Worm (Caenorhabditis elegans): ENCODE measurements around the gene inpp-5K.

The inpp-5K gene

ce11 chrIII:8121923-8122322 is 39.2 kb downstream of the inpp-5K start:
- TF ChIP-seq nhr-23 (tag; optimal IDR thresholded peaks at IDR 0.05) (no peak), lin-11 (tag; optimal IDR thresholded peaks at IDR 0.05) (peak; percentile 12), nhr-21 (tag; optimal IDR thresholded peaks at IDR 0.05) (peak; percentile 63), lsy-2 (tag; optimal IDR thresholded peaks at IDR 0.05) (peak in 1 of 2 experiments; percentile 55)

ce11 chrIII:8121132-8121531 is 40.0 kb downstream of the inpp-5K start, which contains the start of gene gei-8:
Gene gei-8 (minus strand): TSS chrIII:8121232.
- TF ChIP-seq mab-5 (tag; optimal IDR thresholded peaks at IDR 0.05) = no peak
- no peak for TF ChIP-seq snpc-4 (tag; optimal IDR thresholded peaks at IDR 0.05)
- TF ChIP-seq gmeb-1 (tag; optimal IDR thresholded peaks at IDR 0.05) = no peak
- no peak for TF ChIP-seq elt-3 (tag; optimal IDR thresholded peaks at IDR 0.05)
- no peak for TF ChIP-seq skn-1 (tag; optimal IDR thresholded peaks at IDR 0.05)
- TF ChIP-seq lsy-2 (tag; optimal IDR thresholded peaks at IDR 0.05) = no peak

DNA sequence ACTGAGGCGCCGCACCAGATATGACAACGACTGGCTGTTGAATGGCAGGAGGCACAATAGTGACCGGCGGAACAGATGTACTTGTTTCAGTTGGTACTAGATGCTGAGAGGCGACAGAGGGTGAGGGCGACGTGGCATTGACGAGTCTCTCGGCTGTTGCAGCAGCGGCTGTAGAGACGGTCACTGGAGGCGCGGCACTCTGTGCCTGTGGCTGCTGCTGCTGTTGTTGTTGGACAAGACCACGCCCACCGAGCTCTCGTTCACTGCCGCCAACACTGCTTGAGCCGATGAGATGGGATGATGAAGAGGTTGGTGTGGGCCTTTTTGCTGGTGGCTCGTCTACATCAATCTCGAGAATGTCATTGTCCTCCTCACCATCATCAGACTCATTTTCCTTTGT is 44.0 kb downstream of the inpp-5K start:
- no peak for TF ChIP-seq dmd-4 (tag; optimal IDR thresholded peaks at IDR 0.05)
- no peak for TF ChIP-seq nhr-25 (tag; optimal IDR thresholded peaks at IDR 0.05)
- no peak for TF ChIP-seq lin-13 (GFP tag; optimal IDR thresholded peaks at IDR 0.05)
- TF ChIP-seq F13H6.1 (tag; optimal IDR thresholded peaks at IDR 0.05) = no peak
- TF ChIP-seq nhr-77 (tag; optimal IDR thresholded peaks at IDR 0.05) = no peak
- TF ChIP-seq nhr-6 (tag; optimal IDR thresholded peaks at IDR 0.05) = no peak
- no peak for TF ChIP-seq sma-9 (GFP tag; optimal IDR thresholded peaks at IDR 0.05)
- no peak for TF ChIP-seq sma-9 (tag; optimal IDR thresholded peaks at IDR 0.05)
- TF ChIP-seq nhr-237 (tag; optimal IDR thresholded peaks at IDR 0.05) = no peak
- no peak for TF ChIP-seq mdl-1 (tag; optimal IDR thresholded peaks at IDR 0.05)
- no peak for TF ChIP-seq ceh-16 (tag; optimal IDR thresholded peaks at IDR 0.05)
- TF ChIP-seq aly-2 (tag; optimal IDR thresholded peaks at IDR 0.05) = no peak
- TF ChIP-seq nhr-12 (tag; optimal IDR thresholded peaks at IDR 0.05) = no peak
- no peak for TF ChIP-seq ztf-1 (GFP tag; conservative IDR thresholded peaks at IDR 0.05)
- no peak for TF ChIP-seq lin-39 (tag; optimal IDR thresholded peaks at IDR 0.05)
- no peak for TF ChIP-seq gmeb-1 (tag; optimal IDR thresholded peaks at IDR 0.05)
- no peak for TF ChIP-seq snpc-4 (tag; optimal IDR thresholded peaks at IDR 0.05)

- TF ChIP-seq nhr-12 (tag; optimal IDR thresholded peaks at IDR 0.05) (no peak), nhr-6 (tag; optimal IDR thresholded peaks at IDR 0.05) (no peak), nhr-23 (tag; optimal IDR thresholded peaks at IDR 0.05) (no peak), nhr-11 (tag; optimal IDR thresholded peaks at IDR 0.05) (no peak)
Measured at ce11 chrIII:8115877-8116276, 45.3 kb downstream of the inpp-5K start.

- TF ChIP-seq Y55F3AM.14 (GFP tag; optimal IDR thresholded peaks at IDR 0.05) (no peak), elt-1 (tag; optimal IDR thresholded peaks at IDR 0.05) (no peak), mbf-1 (tag; optimal IDR thresholded peaks at IDR 0.05) (no peak)
Measured at ce11 chrIII:8111347-8111746, 49.8 kb downstream of the inpp-5K start.

DNA sequence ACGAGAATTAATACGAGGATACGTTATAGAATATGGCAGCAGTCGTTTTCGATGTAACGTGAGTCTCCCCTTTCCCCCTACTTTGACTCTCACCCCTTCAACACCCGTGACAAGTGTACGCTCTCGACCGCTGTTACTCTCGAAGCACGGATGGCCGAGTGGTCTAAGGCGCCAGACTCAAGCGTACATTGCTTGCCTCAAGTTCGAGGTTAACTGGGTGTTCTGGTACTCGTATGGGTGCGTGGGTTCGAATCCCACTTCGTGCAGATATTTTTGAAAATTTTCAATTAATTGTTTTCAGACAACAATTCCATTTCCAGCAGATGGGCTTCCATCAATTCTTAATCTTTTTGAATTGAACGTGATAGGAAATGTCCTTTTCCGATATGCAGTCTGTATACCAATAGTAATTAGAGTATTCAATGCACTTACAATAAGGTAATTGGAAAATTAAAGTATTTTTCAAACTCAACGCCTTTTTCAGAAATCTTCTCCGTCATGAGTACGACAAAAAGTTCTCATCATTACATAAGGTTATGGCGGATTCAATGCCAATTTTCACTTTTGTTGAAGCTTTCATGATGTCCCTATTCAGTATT is 51.6 kb downstream of the inpp-5K start:
- TF ChIP-seq elt-3 (tag; optimal IDR thresholded peaks at IDR 0.05) (no peak), mdl-1 (tag; optimal IDR thresholded peaks at IDR 0.05) (no peak), nhr-237 (tag; optimal IDR thresholded peaks at IDR 0.05) (no peak), aly-2 (tag; optimal IDR thresholded peaks at IDR 0.05) (no peak), lin-11 (tag; optimal IDR thresholded peaks at IDR 0.05) (peak; percentile 59), mab-5 (tag; optimal IDR thresholded peaks at IDR 0.05) (no peak), ztf-1 (GFP tag; conservative IDR thresholded peaks at IDR 0.05) (no peak), nhr-23 (tag; optimal IDR thresholded peaks at IDR 0.05) (no peak), skn-1 (tag; optimal IDR thresholded peaks at IDR 0.05) (no peak), snpc-4 (tag; optimal IDR thresholded peaks at IDR 0.05) (peak; percentile 0), ceh-82 (tag; optimal IDR thresholded peaks at IDR 0.05) (no peak), lin-13 (GFP tag; optimal IDR thresholded peaks at IDR 0.05) (peak; percentile 70), blmp-1 (tag; optimal IDR thresholded peaks at IDR 0.05; ENCODE audit: insufficient read depth) (no peak), crh-2 (tag; optimal IDR thresholded peaks at IDR 0.05) (peak; percentile 51), C34F6.9 (tag; optimal IDR thresholded peaks at IDR 0.05) (peak; percentile 75), sma-9 (GFP tag; optimal IDR thresholded peaks at IDR 0.05) (peak; percentile 66), sma-9 (tag; optimal IDR thresholded peaks at IDR 0.05) (no peak), F13H6.1 (tag; optimal IDR thresholded peaks at IDR 0.05) (peak; percentile 63), R02D3.7 (tag; optimal IDR thresholded peaks at IDR 0.05) (no peak), nhr-11 (tag; optimal IDR thresholded peaks at IDR 0.05) (no peak), ceh-16 (tag; optimal IDR thresholded peaks at IDR 0.05) (peak; percentile 8), nhr-129 (tag; optimal IDR thresholded peaks at IDR 0.05) (peak; percentile 84), ztf-11 (tag; optimal IDR thresholded peaks at IDR 0.05) (no peak), sma-3 (GFP tag; optimal IDR thresholded peaks at IDR 0.05) (peak; percentile 67), unc-62 (GFP tag; optimal IDR thresholded peaks at IDR 0.05) (no peak), elt-1 (tag; optimal IDR thresholded peaks at IDR 0.05) (no peak), nhr-12 (tag; optimal IDR thresholded peaks at IDR 0.05) (no peak), nhr-6 (tag; optimal IDR thresholded peaks at IDR 0.05) (no peak), gmeb-1 (tag; optimal IDR thresholded peaks at IDR 0.05) (peak; percentile 66), nhr-21 (tag; optimal IDR thresholded peaks at IDR 0.05) (peak; percentile 82), sem-4 (tag; optimal IDR thresholded peaks at IDR 0.05) (peak; percentile 48), Y55F3AM.14 (GFP tag; optimal IDR thresholded peaks at IDR 0.05) (peak; percentile 61), nhr-25 (tag; optimal IDR thresholded peaks at IDR 0.05) (peak; percentile 20), zag-1 (tag; optimal IDR thresholded peaks at IDR 0.05) (no peak), lsy-2 (tag; optimal IDR thresholded peaks at IDR 0.05) (peak; percentile 73 to 81)

All from whole organism, L2 larva.